Worm (Caenorhabditis elegans): Measurements from ENCODE around the gene bath-24.

- TF ChIP-seq sem-2 (GFP tag; optimal IDR thresholded peaks at IDR 0.05) (no peak), elt-3 (tag; optimal IDR thresholded peaks at IDR 0.05) (no peak), ztf-11 (tag; optimal IDR thresholded peaks at IDR 0.05) (no peak)
Observed at ce11 chrII:2064497-2064896, 19.1 kb upstream of the bath-24 start, which contains the start of gene fbxb-6.
